Worm (Caenorhabditis elegans): Measurements from ENCODE around the gene T09B9.5.

The T09B9.5 gene

DNA sequence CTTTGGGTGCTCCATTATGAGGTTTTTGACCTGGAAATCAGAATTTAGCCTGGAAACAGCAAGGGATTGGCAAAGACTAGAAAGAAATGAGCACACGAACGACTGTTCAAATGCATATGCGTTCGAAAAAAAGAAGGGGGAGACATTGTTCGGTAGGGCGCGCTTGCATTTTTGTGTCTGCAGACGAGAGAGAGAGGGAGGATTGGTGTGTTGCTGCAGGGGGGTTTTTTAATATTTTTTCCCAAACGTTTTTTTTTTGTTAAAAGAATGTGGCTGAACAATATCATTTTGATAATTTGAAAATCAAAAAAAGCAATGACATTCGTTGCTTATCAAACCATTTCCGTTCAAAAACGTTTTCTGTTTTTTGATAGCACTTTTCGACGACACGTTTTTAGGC, 3.3 kb upstream of the T09B9.5 start, which contains the start of gene T09B9.4 (continued):
- no peak for TF ChIP-seq nhr-67 (tag; optimal IDR thresholded peaks at IDR 0.05)
- no peak for TF ChIP-seq egl-27 (tag; optimal IDR thresholded peaks at IDR 0.05)
- TF ChIP-seq eor-1 (tag; optimal IDR thresholded peaks at IDR 0.05) = no peak
- peak; percentile 48 for TF ChIP-seq pha-4 (tag; optimal IDR thresholded peaks at IDR 0.05)
- no peak for TF ChIP-seq ceh-82 (tag; optimal IDR thresholded peaks at IDR 0.05)
- TF ChIP-seq elt-2 (tag; optimal IDR thresholded peaks at IDR 0.05) = peak; percentile 66
- no peak for TF ChIP-seq fos-1 (tag; optimal IDR thresholded peaks at IDR 0.05)
- no peak for TF ChIP-seq ceh-16 (tag; optimal IDR thresholded peaks at IDR 0.05)
- TF ChIP-seq nhr-237 (tag; optimal IDR thresholded peaks at IDR 0.05) = no peak
- peak; percentile 56 for TF ChIP-seq lin-15B (tag; optimal IDR thresholded peaks at IDR 0.05)
- no peak for TF ChIP-seq ama-1 (optimal IDR thresholded peaks at IDR 0.05)
- TF ChIP-seq ztf-4 (tag; optimal IDR thresholded peaks at IDR 0.05) = no peak
- no peak for TF ChIP-seq zag-1 (tag; optimal IDR thresholded peaks at IDR 0.05)
- TF ChIP-seq skn-1 (tag; optimal IDR thresholded peaks at IDR 0.05) = no peak
- peak; percentile 17 for TF ChIP-seq lin-39 (tag; optimal IDR thresholded peaks at IDR 0.05)
- TF ChIP-seq egl-5 (tag; optimal IDR thresholded peaks at IDR 0.05) = no peak
- TF ChIP-seq sea-2 (GFP tag; optimal IDR thresholded peaks at IDR 0.05) = no peak
- TF ChIP-seq nhr-23 (tag; optimal IDR thresholded peaks at IDR 0.05) = no peak

DNA sequence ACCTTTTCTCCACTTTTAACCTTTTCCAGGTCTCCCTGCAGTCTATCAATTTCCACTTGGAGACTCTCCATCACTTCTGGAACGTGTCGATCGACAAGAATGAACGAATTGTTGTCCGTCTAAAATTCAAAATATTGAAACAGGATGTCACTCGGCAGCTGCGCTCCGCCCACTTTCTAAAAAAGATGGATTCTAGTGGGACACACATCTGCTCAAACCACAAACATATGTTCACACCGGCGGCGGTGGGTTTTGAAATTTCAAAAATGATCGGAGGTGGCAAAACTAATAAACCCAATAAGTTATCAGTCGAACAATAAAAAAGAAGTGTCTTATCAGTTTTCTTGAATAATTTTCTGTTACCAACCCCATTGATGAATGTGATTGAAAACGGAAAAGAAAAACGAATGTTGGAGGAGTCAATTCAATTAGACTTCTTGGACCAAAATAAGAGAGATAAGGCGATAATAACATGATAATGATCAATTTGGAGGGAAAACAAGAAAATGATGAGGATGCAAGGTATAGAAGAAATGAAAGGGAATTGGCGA, 4.9 kb downstream of the T09B9.5 start:
- TF ChIP-seq tbx-2 (tag; optimal IDR thresholded peaks at IDR 0.05) (no peak), egl-5 (tag; optimal IDR thresholded peaks at IDR 0.05) (no peak), elt-2 (tag; optimal IDR thresholded peaks at IDR 0.05) (peak; percentile 49), skn-1 (tag; optimal IDR thresholded peaks at IDR 0.05) (no peak), zag-1 (tag; optimal IDR thresholded peaks at IDR 0.05) (no peak), nhr-237 (tag; optimal IDR thresholded peaks at IDR 0.05) (no peak), pqm-1 (tag; optimal IDR thresholded peaks at IDR 0.05) (peak; percentile 48), pha-4 (tag; optimal IDR thresholded peaks at IDR 0.05) (no peak), elt-1 (tag; optimal IDR thresholded peaks at IDR 0.05) (no peak), mdl-1 (tag; optimal IDR thresholded peaks at IDR 0.05) (no peak)

DNA sequence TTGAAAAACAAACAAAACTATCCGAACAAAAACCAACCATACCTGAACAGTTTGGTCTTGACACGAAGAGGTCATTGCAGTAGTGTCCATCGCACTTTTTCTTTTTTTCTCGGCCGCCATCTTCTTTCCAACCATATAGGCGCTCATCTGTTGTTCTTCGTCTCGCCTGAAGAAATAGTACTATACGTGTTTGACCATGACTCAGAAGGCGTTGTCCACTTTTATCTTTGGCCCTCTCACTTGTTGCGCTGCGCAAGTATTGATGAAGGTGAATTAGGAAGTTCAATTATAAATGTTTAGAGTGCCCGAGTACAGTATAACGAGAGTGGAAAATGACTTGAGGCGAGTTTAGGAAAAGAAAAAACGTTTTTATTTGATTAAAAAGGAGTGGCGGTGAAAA, 8.3 kb downstream of the T09B9.5 start:
- TF ChIP-seq skn-1 (tag; optimal IDR thresholded peaks at IDR 0.05) (no peak), nhr-25 (tag; optimal IDR thresholded peaks at IDR 0.05) (peak; percentile 33), pha-4 (tag; optimal IDR thresholded peaks at IDR 0.05) (peak; percentile 15), nhr-23 (tag; optimal IDR thresholded peaks at IDR 0.05) (peak; percentile 64)

DNA sequence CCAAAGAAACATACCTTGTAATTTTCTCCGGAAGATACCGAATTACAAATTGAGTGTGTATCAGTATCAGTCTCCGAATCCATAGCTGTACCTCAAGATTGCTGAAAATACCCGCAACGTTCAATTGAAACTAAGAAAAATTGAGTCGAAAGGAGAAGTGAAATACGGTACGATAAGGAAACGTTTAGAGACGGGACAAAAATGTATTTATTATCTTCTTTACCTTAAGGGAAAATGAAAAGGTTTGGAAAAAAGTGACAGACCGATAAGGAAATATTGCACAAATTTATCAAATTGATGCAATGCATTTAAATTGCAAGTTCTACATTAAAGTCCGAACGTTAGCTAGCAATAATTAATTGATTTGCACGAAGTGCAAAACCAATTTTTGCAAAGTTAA, 11.5 kb downstream of the T09B9.5 start, which contains the start of gene F36G3.1:
Gene F36G3.1, minus strand, starts transcription at position 101 of the 400 bp plus-strand sequence.
- TF ChIP-seq nhr-67 (tag; optimal IDR thresholded peaks at IDR 0.05) (no peak), mml-1 (tag; optimal IDR thresholded peaks at IDR 0.05) (no peak), tbx-2 (tag; optimal IDR thresholded peaks at IDR 0.05) (no peak), ceh-28 (tag; optimal IDR thresholded peaks at IDR 0.05) (no peak), aly-2 (tag; optimal IDR thresholded peaks at IDR 0.05) (no peak), nhr-25 (tag; optimal IDR thresholded peaks at IDR 0.05) (no peak), nhr-76 (tag; optimal IDR thresholded peaks at IDR 0.05) (no peak), ama-1 (optimal IDR thresholded peaks at IDR 0.05) (no peak), nhr-11 (tag; optimal IDR thresholded peaks at IDR 0.05) (no peak), elt-1 (tag; optimal IDR thresholded peaks at IDR 0.05) (no peak), ZK546.5 (tag; optimal IDR thresholded peaks at IDR 0.05) (no peak), elt-2 (tag; optimal IDR thresholded peaks at IDR 0.05) (no peak), hmg-11 (tag; optimal IDR thresholded peaks at IDR 0.05) (no peak), jun-1 (tag; optimal IDR thresholded peaks at IDR 0.05) (no peak), fkh-2 (tag; optimal IDR thresholded peaks at IDR 0.05) (no peak)

DNA sequence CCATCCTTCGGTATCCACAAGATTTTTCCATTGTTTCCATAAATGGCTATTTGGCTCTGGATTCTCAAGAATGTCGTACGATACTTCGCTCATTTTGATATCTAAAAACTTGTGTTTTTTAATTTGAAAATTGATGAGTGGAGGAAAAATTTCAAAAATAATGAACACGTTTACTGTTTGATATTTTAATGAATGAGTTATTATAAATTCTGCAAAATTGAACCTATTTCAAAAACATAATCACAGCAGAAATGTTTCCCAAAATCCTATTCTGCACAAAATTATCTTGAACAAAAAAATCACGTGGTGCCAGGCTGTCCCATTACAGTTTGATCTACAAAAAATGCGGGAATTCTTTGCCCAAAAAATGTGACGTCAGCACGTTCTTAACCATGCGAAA, 16.6 kb downstream of the T09B9.5 start, which contains the start of gene F36G3.2:
Gene F36G3.2, minus strand, starts transcription at position 101 of the 400 bp plus-strand sequence.
- TF ChIP-seq elt-2 (tag; optimal IDR thresholded peaks at IDR 0.05) (no peak), eor-1 (tag; optimal IDR thresholded peaks at IDR 0.05) (no peak), fos-1 (tag; optimal IDR thresholded peaks at IDR 0.05) (no peak)

DNA sequence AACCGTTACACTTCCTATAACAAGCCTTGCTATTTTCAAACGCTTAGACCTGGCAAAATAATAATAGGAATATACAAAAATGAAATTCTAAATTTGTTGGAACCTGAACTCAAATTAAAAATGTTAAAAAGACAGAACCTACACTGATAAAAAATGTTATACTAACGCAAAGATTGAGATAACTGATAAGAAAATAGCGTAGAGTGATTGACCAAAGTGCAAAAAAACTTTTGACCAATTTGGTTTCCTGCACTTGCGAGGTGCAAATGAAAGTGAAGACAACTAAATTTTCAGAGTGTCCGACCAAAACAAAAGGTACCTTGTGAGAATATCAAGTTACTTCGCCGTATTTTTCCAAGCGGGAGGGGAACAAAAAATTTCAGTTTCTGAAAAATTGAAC, 18.0 kb downstream of the T09B9.5 start:
- TF ChIP-seq nhr-25 (tag; optimal IDR thresholded peaks at IDR 0.05) (no peak), elt-2 (tag; optimal IDR thresholded peaks at IDR 0.05) (peak; percentile 62), fkh-2 (tag; optimal IDR thresholded peaks at IDR 0.05) (no peak)
